Fruit fly (Drosophila melanogaster): ENCODE results near the gene Cyp28a5.

Gene Cyp28a5

dm6 chr2L:14012304-14013054 lies 35.4 kb downstream of the Cyp28a5 start, which contains the start of gene bgm:
Gene bgm, plus strand, starts transcription at chr2L:14013004.
- TF ChIP-seq CG8159 (tag; optimal IDR thresholded peaks at IDR 0.05): no peak
- TF ChIP-seq CG17806 (tag; optimal IDR thresholded peaks at IDR 0.05): no peak
- no peak for TF ChIP-seq CG14655 (GFP tag; optimal IDR thresholded peaks at IDR 0.05)
- TF ChIP-seq CG32121 (GFP tag; IDR thresholded peaks at IDR 0.05): no peak
- TF ChIP-seq rn (GFP tag; IDR thresholded peaks at IDR 0.05): no peak
- TF ChIP-seq CG15710 (tag; optimal IDR thresholded peaks at IDR 0.05): no peak
- no peak for TF ChIP-seq CG4496 (GFP tag; IDR thresholded peaks at IDR 0.05)
- no peak for TF ChIP-seq Pif1B (GFP tag; optimal IDR thresholded peaks at IDR 0.05)
- no peak for TF ChIP-seq CG13204 (GFP tag; optimal IDR thresholded peaks at IDR 0.05)
- TF ChIP-seq CG9948 (tag; optimal IDR thresholded peaks at IDR 0.05): no peak
- no peak for TF ChIP-seq gl (tag; optimal IDR thresholded peaks at IDR 0.05)
- TF ChIP-seq fd96Ca (GFP tag; IDR thresholded peaks at IDR 0.05): no peak
- no peak for TF ChIP-seq Ets98B (GFP tag; IDR thresholded peaks at IDR 0.05)

- TF ChIP-seq fd96Ca (GFP tag; IDR thresholded peaks at IDR 0.05) (no peak), EcR (GFP tag; optimal IDR thresholded peaks at IDR 0.05) (no peak), CG13204 (GFP tag; optimal IDR thresholded peaks at IDR 0.05) (no peak), rn (GFP tag; IDR thresholded peaks at IDR 0.05) (no peak), Pif1B (GFP tag; optimal IDR thresholded peaks at IDR 0.05) (no peak), CG8159 (tag; optimal IDR thresholded peaks at IDR 0.05) (no peak), CG4496 (GFP tag; IDR thresholded peaks at IDR 0.05) (no peak), CG10348 (GFP tag; IDR thresholded peaks at IDR 0.05) (no peak), CG12605 (GFP tag; IDR thresholded peaks at IDR 0.05) (no peak), CG14655 (GFP tag; optimal IDR thresholded peaks at IDR 0.05) (no peak), D1 (tag; optimal IDR thresholded peaks at IDR 0.05) (no peak), CG32121 (GFP tag; IDR thresholded peaks at IDR 0.05) (no peak), Ets98B (GFP tag; IDR thresholded peaks at IDR 0.05) (no peak)
These were observed 36.4 kb downstream of the Cyp28a5 start for dm6 chr2L:14013478-14013877.

- TF ChIP-seq CG15710 (tag; optimal IDR thresholded peaks at IDR 0.05) (no peak), Ets98B (GFP tag; IDR thresholded peaks at IDR 0.05) (no peak), Pif1B (GFP tag; optimal IDR thresholded peaks at IDR 0.05) (no peak), fd96Ca (GFP tag; IDR thresholded peaks at IDR 0.05) (no peak), CG4496 (GFP tag; IDR thresholded peaks at IDR 0.05) (no peak), EcR (GFP tag; optimal IDR thresholded peaks at IDR 0.05) (no peak), CG8159 (tag; optimal IDR thresholded peaks at IDR 0.05) (no peak)
These were observed 38.0 kb downstream of the Cyp28a5 start for dm6 chr2L:14015109-14015508.

dm6 chr2L:14019654-14020053 lies 42.6 kb downstream of the Cyp28a5 start:
- TF ChIP-seq CG4496 (GFP tag; IDR thresholded peaks at IDR 0.05) (no peak), EcR (GFP tag; optimal IDR thresholded peaks at IDR 0.05) (no peak), Snoo (tag; optimal IDR thresholded peaks at IDR 0.05) (no peak), CG10348 (GFP tag; IDR thresholded peaks at IDR 0.05) (no peak), Pif1A (GFP tag; optimal IDR thresholded peaks at IDR 0.05) (no peak), CG8301 (tag; optimal IDR thresholded peaks at IDR 0.05) (no peak), fd96Ca (GFP tag; IDR thresholded peaks at IDR 0.05) (no peak), CG15710 (tag; optimal IDR thresholded peaks at IDR 0.05) (no peak), CG9948 (tag; optimal IDR thresholded peaks at IDR 0.05) (no peak), rn (GFP tag; IDR thresholded peaks at IDR 0.05) (no peak), CG8159 (tag; optimal IDR thresholded peaks at IDR 0.05) (no peak), D1 (tag; optimal IDR thresholded peaks at IDR 0.05) (no peak)

- TF ChIP-seq CG15710 (tag; optimal IDR thresholded peaks at IDR 0.05) (no peak), CG32121 (GFP tag; IDR thresholded peaks at IDR 0.05) (no peak), Pif1A (GFP tag; optimal IDR thresholded peaks at IDR 0.05) (no peak), CG34367 (tag; optimal IDR thresholded peaks at IDR 0.05) (no peak), CG10348 (GFP tag; IDR thresholded peaks at IDR 0.05) (no peak), rn (GFP tag; IDR thresholded peaks at IDR 0.05) (no peak), EcR (GFP tag; optimal IDR thresholded peaks at IDR 0.05) (no peak), CG8159 (tag; optimal IDR thresholded peaks at IDR 0.05) (peak; percentile 41), Snoo (tag; optimal IDR thresholded peaks at IDR 0.05) (no peak), CG13204 (GFP tag; optimal IDR thresholded peaks at IDR 0.05) (no peak), CG9948 (tag; optimal IDR thresholded peaks at IDR 0.05) (peak; percentile 27), CG14655 (GFP tag; optimal IDR thresholded peaks at IDR 0.05) (peak; percentile 46), CG8301 (tag; optimal IDR thresholded peaks at IDR 0.05) (peak; percentile 19), CG4496 (GFP tag; IDR thresholded peaks at IDR 0.05) (no peak), CG17806 (tag; optimal IDR thresholded peaks at IDR 0.05) (no peak), fd96Ca (GFP tag; IDR thresholded peaks at IDR 0.05) (no peak; the same call in 2 of the 3 replicates)
These were observed 43.0 kb downstream of the Cyp28a5 start, which contains the start of gene NimC3 for dm6 chr2L:14020108-14020507. Gene NimC3, minus strand, starts transcription at chr2L:14020208.

- no peak for TF ChIP-seq CG12605 (GFP tag; IDR thresholded peaks at IDR 0.05)
These were observed 43.4 kb downstream of the Cyp28a5 start for dm6 chr2L:14020545-14020874.
